Fruit fly (Drosophila melanogaster) Kc167 (cell line): ENCODE data around the gene Acox3.

Experiments used
- Myc ChIP-seq: fragments of >200 bp; optimal IDR thresholded peaks from 2 replicates; lab custom pipeline; 2017; ENCODE audit warnings: missing external identifiers
- Sin3A ChIP-seq: fragments of >200 bp; optimal IDR thresholded peaks from 2 replicates; lab custom pipeline; 2018; ENCODE audit warnings: missing external identifiers
- h ChIP-seq: fragments of >200 bp; optimal IDR thresholded peaks from 3 replicates; lab custom pipeline; 2018; ENCODE audit warnings: missing external identifiers
- ttk ChIP-seq: sonication (Bioruptor generic); optimal IDR thresholded peaks from 2 replicates; lab custom pipeline; 2017; ENCODE audit warnings: missing external identifiers

- TF ChIP-seq h (lab: Kevin White, UChicago) (no peak), ttk (lab: Kevin White, UChicago) (no peak), Myc (lab: Kevin White, UChicago) (no peak), Sin3A (no peak)
Observed at dm6 chr2L:6464270-6464669, 16.1 kb upstream of the Acox3 start.
